Fruit fly (Drosophila melanogaster) whole organism, embryonic: ENCODE measurements around the gene CG15818.

Experiments
- CG12104 ChIP-seq: fragments of 200-800 bp; sonication (Bioruptor generic); optimal IDR thresholded peaks from 3 replicates; lab custom pipeline; 2016; ENCODE audit warnings: missing biosample characterization, missing genetic modification characterization
- CG12391 ChIP-seq: fragments of 200-800 bp; sonication (Bioruptor generic); optimal IDR thresholded peaks from 3 replicates; lab custom pipeline; 2018; ENCODE audit warnings: missing biosample characterization, mild to moderate bottlenecking, missing genetic modification characterization, moderate library complexity
- CG14710 ChIP-seq: fragments of 200-800 bp; sonication (Bioruptor generic); optimal IDR thresholded peaks from 3 replicates; lab custom pipeline; 2019; ENCODE audit warnings: missing biosample characterization, mild to moderate bottlenecking, missing genetic modification characterization, moderate library complexity
- CG15011 ChIP-seq: fragments of 200-800 bp; sonication (Bioruptor generic); optimal IDR thresholded peaks from 3 replicates; lab custom pipeline; 2018; ENCODE audit warnings: missing biosample characterization, mild to moderate bottlenecking, missing genetic modification characterization
- CG16779 ChIP-seq: fragments of 200-800 bp; sonication (Bioruptor generic); IDR thresholded peaks from 2 replicates; pipeline ENCODE4 v1.3.6; 2022; ENCODE audit warnings: missing biosample characterization, missing genetic modification characterization
- CG17385 ChIP-seq: fragments of 200-800 bp; sonication (Bioruptor generic); optimal IDR thresholded peaks from 3 replicates; lab custom pipeline; 2018; ENCODE audit warnings: missing biosample characterization, mild to moderate bottlenecking, missing genetic modification characterization
- CG1792 ChIP-seq: fragments of 200-800 bp; sonication (Bioruptor generic); optimal IDR thresholded peaks from 2 replicates; lab custom pipeline; 2016; ENCODE audit warnings: missing biosample characterization, missing genetic modification characterization
- CG2129 ChIP-seq: fragments of 200-800 bp; sonication (Bioruptor generic); IDR thresholded peaks from 2 replicates; pipeline ENCODE4 v1.3.6; 2022; ENCODE audit warnings: missing biosample characterization, missing genetic modification characterization; ENCODE audit not compliant: partially characterized antibody
- CG30431 ChIP-seq: fragments of 200-800 bp; sonication (Bioruptor generic); optimal IDR thresholded peaks from 2 replicates; lab custom pipeline; 2017; ENCODE audit warnings: missing biosample characterization, missing genetic modification characterization
- CG31224 ChIP-seq: fragments of 200-800 bp; sonication (Bioruptor generic); IDR thresholded peaks from 2 replicates; pipeline ENCODE4 v1.3.6; 2022; ENCODE audit warnings: missing biosample characterization, missing genetic modification characterization
- CG32767 ChIP-seq: fragments of 200-800 bp; sonication (Bioruptor generic); IDR thresholded peaks from 2 replicates; pipeline ENCODE4 v1.3.6; 2022; ENCODE audit warnings: missing biosample characterization, missing genetic modification characterization
- CG33213 ChIP-seq: fragments of 200-800 bp; sonication (Bioruptor generic); optimal IDR thresholded peaks from 3 replicates; lab custom pipeline; 2016; ENCODE audit warnings: missing biosample characterization, missing genetic modification characterization
- CG34376 ChIP-seq: fragments of 200-800 bp; sonication (Bioruptor generic); optimal IDR thresholded peaks from 2 replicates; lab custom pipeline; 2018; ENCODE audit warnings: missing biosample characterization, mild to moderate bottlenecking, missing genetic modification characterization
- CG3838 ChIP-seq: fragments of 200-800 bp; sonication (Bioruptor generic); optimal IDR thresholded peaks from 3 replicates; lab custom pipeline; 2016; ENCODE audit warnings: missing biosample characterization, missing genetic modification characterization
- CG6254 ChIP-seq: fragments of 200-800 bp; sonication (Bioruptor generic); optimal IDR thresholded peaks from 3 replicates; lab custom pipeline; 2017; ENCODE audit warnings: mild to moderate bottlenecking, missing biosample characterization, missing genetic modification reagents, missing genetic modification characterization
- CG8944 ChIP-seq: fragments of 200-800 bp; sonication (Bioruptor generic); optimal IDR thresholded peaks from 3 replicates; lab custom pipeline; 2016; ENCODE audit warnings: missing biosample characterization, missing genetic modification characterization
- CG9797 ChIP-seq: fragments of 200-800 bp; sonication (Bioruptor generic); optimal IDR thresholded peaks from 3 replicates; lab custom pipeline; 2018; ENCODE audit warnings: missing biosample characterization, mild to moderate bottlenecking, missing genetic modification characterization
- CG9817 ChIP-seq: fragments of 200-800 bp; sonication (Bioruptor generic); optimal IDR thresholded peaks from 2 replicates; lab custom pipeline; 2018; ENCODE audit warnings: missing biosample characterization, mild to moderate bottlenecking, missing genetic modification characterization, moderate library complexity
- Deaf1 ChIP-seq: fragments of 200-800 bp; optimal IDR thresholded peaks from 3 replicates; lab custom pipeline; 2019; ENCODE audit warnings: missing biosample characterization, mild to moderate bottlenecking, missing genetic modification characterization, moderate library complexity
- Dip3 ChIP-seq: fragments of 200-800 bp; sonication (Bioruptor generic); optimal IDR thresholded peaks from 3 replicates; lab custom pipeline; 2016; ENCODE audit warnings: missing biosample characterization, missing genetic modification characterization
- Drgx ChIP-seq: fragments of 200-800 bp; sonication (Bioruptor generic); IDR thresholded peaks from 2 replicates; pipeline ENCODE4 v1.3.6; 2022; ENCODE audit warnings: missing biosample characterization, missing genetic modification characterization
- HmgZ ChIP-seq: fragments of 200-800 bp; sonication (Bioruptor generic); optimal IDR thresholded peaks from 2 replicates; lab custom pipeline; 2018; ENCODE audit warnings: missing biosample characterization, mild to moderate bottlenecking, missing genetic modification characterization
- Lpt ChIP-seq: fragments of >200 bp; optimal IDR thresholded peaks from 2 replicates; lab custom pipeline; 2018; ENCODE audit warnings: missing biosample characterization, missing genetic modification characterization
- Med ChIP-seq: fragments of 200-800 bp; sonication (Bioruptor generic); peaks from one replicate; lab custom pipeline; 2016; ENCODE audit warnings: missing biosample characterization, missing genetic modification characterization, mild to moderate bottlenecking, inconsistent platforms, moderate library complexity
- Mes4 ChIP-seq: fragments of 200-800 bp; sonication (Bioruptor generic); optimal IDR thresholded peaks from 2 replicates; lab custom pipeline; 2016; ENCODE audit warnings: missing biosample characterization, missing genetic modification characterization
- Nf-YC ChIP-seq: fragments of 200-800 bp; optimal IDR thresholded peaks from 3 replicates; lab custom pipeline; 2019; ENCODE audit warnings: missing biosample characterization, mild to moderate bottlenecking, missing genetic modification characterization, moderate library complexity
- PHDP ChIP-seq: fragments of 200-800 bp; sonication (Bioruptor generic); optimal IDR thresholded peaks from 3 replicates; lab custom pipeline; 2018; ENCODE audit warnings: missing biosample characterization, mild to moderate bottlenecking, missing genetic modification characterization, moderate library complexity
- ara ChIP-seq: fragments of 200-800 bp; sonication (Bioruptor generic); IDR thresholded peaks from 2 replicates; pipeline ENCODE4 v1.3.6; 2022; ENCODE audit warnings: missing biosample characterization, missing genetic modification characterization
- chinmo ChIP-seq: fragments of 200-800 bp; sonication (Bioruptor generic); IDR thresholded peaks from 4 replicates; pipeline ENCODE4 v1.3.6; 2022; ENCODE audit warnings: missing biosample characterization, missing genetic modification characterization; ENCODE audit not compliant: partially characterized antibody
- croc ChIP-seq: fragments of 200-800 bp; sonication (Bioruptor generic); conservative IDR thresholded peaks from 3 replicates; pipeline ENCODE4 v1.3.6; 2022; ENCODE audit warnings: missing biosample characterization, missing genetic modification characterization
- dimm ChIP-seq: fragments of 200-800 bp; sonication (Bioruptor generic); IDR thresholded peaks from 2 replicates; pipeline ENCODE4 v1.3.6; 2022; ENCODE audit warnings: missing biosample characterization, missing genetic modification characterization
- ftz-f1 ChIP-seq: fragments of 200-800 bp; sonication (Bioruptor generic); optimal IDR thresholded peaks from 2 replicates; lab custom pipeline; 2016; ENCODE audit warnings: missing biosample characterization, missing genetic modification characterization
- gcm ChIP-seq: fragments of 200-800 bp; sonication (Bioruptor generic); optimal IDR thresholded peaks from 2 replicates; lab custom pipeline; 2019; ENCODE audit warnings: missing biosample characterization, mild to moderate bottlenecking, missing genetic modification characterization, moderate library complexity
- gfzf ChIP-seq: fragments of 200-800 bp; sonication (Bioruptor generic); optimal IDR thresholded peaks from 2 replicates; lab custom pipeline; 2016; ENCODE audit warnings: missing biosample characterization, mild to moderate bottlenecking, missing genetic modification characterization, moderate library complexity
- gsb-n ChIP-seq: fragments of 200-800 bp; sonication (Bioruptor generic); optimal IDR thresholded peaks from 3 replicates; lab custom pipeline; 2018; ENCODE audit warnings: missing biosample characterization, mild to moderate bottlenecking, missing genetic modification characterization
- insv ChIP-seq, 2 experiments: fragments of 200-800 bp; sonication (Bioruptor generic); optimal IDR thresholded peaks; 3 replicates each; lab custom pipeline; 2016 to 2018; ENCODE audit warnings: missing biosample characterization in 2 of 2, missing genetic modification characterization in 2 of 2
- lov ChIP-seq, 2 experiments: fragments of 200-800 bp in 1 of 2; fragments of >200 bp in 1 of 2; sonication (Bioruptor generic) in 1 of 2; IDR thresholded peaks in 1 of 2; optimal IDR thresholded peaks in 1 of 2; 2 replicates in 1 of 2; 3 replicates in 1 of 2; pipeline versions ENCODE4 v1.3.6 to Lab custom; 2017 to 2022; ENCODE audit warnings: missing biosample characterization in 1 of 2, missing genetic modification characterization in 1 of 2
- luna ChIP-seq: fragments of 200-800 bp; sonication (Bioruptor generic); optimal IDR thresholded peaks from 2 replicates; lab custom pipeline; 2016; ENCODE audit warnings: missing biosample characterization, missing genetic modification characterization
- p53 ChIP-seq: fragments of 200-800 bp; sonication (Bioruptor generic); optimal IDR thresholded peaks from 2 replicates; lab custom pipeline; 2016; ENCODE audit warnings: missing biosample characterization, missing genetic modification characterization
- pfk ChIP-seq: fragments of 200-800 bp; sonication (Bioruptor generic); optimal IDR thresholded peaks from 2 replicates; lab custom pipeline; 2018; ENCODE audit warnings: missing biosample characterization, mild to moderate bottlenecking, missing genetic modification characterization, moderate library complexity
- pita ChIP-seq: fragments of 200-800 bp; sonication (Bioruptor generic); optimal IDR thresholded peaks from 2 replicates; lab custom pipeline; 2017; ENCODE audit warnings: missing biosample characterization, mild to moderate bottlenecking, missing genetic modification characterization
- ranshi ChIP-seq: fragments of 200-800 bp; sonication (Bioruptor generic); IDR thresholded peaks from 2 replicates; pipeline ENCODE4 v1.3.6; 2022; ENCODE audit warnings: missing biosample characterization, missing genetic modification characterization
- repo ChIP-seq: fragments of 200-800 bp; sonication (Bioruptor generic); optimal IDR thresholded peaks from 2 replicates; lab custom pipeline; 2016; ENCODE audit warnings: missing biosample characterization, missing genetic modification characterization
- row ChIP-seq: fragments of 200-800 bp; sonication (Bioruptor generic); IDR thresholded peaks from 3 replicates; pipeline ENCODE4 v1.3.6; 2022; ENCODE audit warnings: missing biosample characterization, missing genetic modification characterization
- sim ChIP-seq: fragments of 200-800 bp; sonication (Bioruptor generic); IDR thresholded peaks from 2 replicates; pipeline ENCODE4 v1.3.6; 2022; ENCODE audit warnings: missing biosample characterization, missing genetic modification characterization
- sug ChIP-seq: fragments of 200-800 bp; optimal IDR thresholded peaks from 2 replicates; lab custom pipeline; 2019; ENCODE audit warnings: missing biosample characterization, mild to moderate bottlenecking, missing genetic modification characterization, moderate library complexity
- vvl ChIP-seq: fragments of 200-800 bp; sonication (Bioruptor generic); IDR thresholded peaks from 2 replicates; pipeline ENCODE4 v1.3.6; 2022; ENCODE audit warnings: missing biosample characterization, missing genetic modification characterization
- z ChIP-seq: fragments of 200-800 bp; sonication (Bioruptor generic); IDR thresholded peaks from 3 replicates; pipeline ENCODE4 v1.3.6; 2022; ENCODE audit warnings: missing biosample characterization, missing genetic modification characterization

Gene CG15818

dm6 chr2L:7436492-7437324 lies 26.0 kb downstream of the CG15818 start (continued):
- TF ChIP-seq gcm (GFP tag; lab: Kevin White, UChicago) (peak; percentile 39), Dip3 (GFP tag; lab: Kevin White, UChicago) (peak; percentile 39), CG16779 (peak; percentile 43; the same call in 1 of the 2 replicates), luna (GFP tag; lab: Kevin White, UChicago) (peak; percentile 34), CG31224 (peak; percentile 48; the same call in 1 of the 2 replicates), CG14710 (tag; lab: Kevin White, UChicago) (peak; percentile 19), HmgZ (tag; lab: Kevin White, UChicago) (peak; percentile 88), CG33213 (GFP tag; lab: Kevin White, UChicago) (peak; percentile 79), ranshi (GFP tag; lab: Robert Waterston, UW) (peak; percentile 75), CG9797 (no peak), CG32767 (GFP tag; lab: Robert Waterston, UW) (peak; percentile 37; the same call in 1 of the 2 replicates), chinmo (GFP tag; lab: Robert Waterston, UW) (no peak), CG15011 (GFP tag; lab: Kevin White, UChicago) (peak; percentile 51), ftz-f1 (GFP tag; lab: Kevin White, UChicago) (peak; percentile 80), pita (peak; percentile 26), CG34376 (GFP tag; lab: Kevin White, UChicago) (peak; percentile 93), CG1792 (GFP tag; lab: Kevin White, UChicago) (peak; percentile 80), z (GFP tag; lab: Robert Waterston, UW) (no peak), pfk (GFP tag; lab: Kevin White, UChicago) (peak; percentile 47), vvl (peak; percentile 36), Lpt (GFP tag; lab: Kevin White, UChicago) (no peak), gfzf (GFP tag; lab: Kevin White, UChicago) (peak; percentile 4), sim (GFP tag; lab: Robert Waterston, UW) (no peak), Med (GFP tag; lab: Kevin White, UChicago) (peak; percentile 97), CG2129 (no peak), CG12391 (peak; percentile 41), lov (optimal IDR thresholded peaks at IDR 0.05; lab: Kevin White, UChicago) (no peak), lov (GFP tag; IDR thresholded peaks at IDR 0.05; lab: Robert Waterston, UW) (peak; percentile 61; the same call in 1 of the 3 replicates), row (no peak; the same call in 2 of the 3 replicates), Deaf1 (tag; lab: Kevin White, UChicago) (no peak), PHDP (tag; lab: Kevin White, UChicago) (peak; percentile 51), sug (tag; lab: Kevin White, UChicago) (peak; percentile 99), CG3838 (GFP tag; lab: Kevin White, UChicago) (peak; percentile 74), Drgx (no peak; the same call in 1 of the 2 replicates), CG12104 (GFP tag; lab: Kevin White, UChicago) (peak; percentile 66), CG6254 (GFP tag; lab: Kevin White, UChicago) (no peak), p53 (GFP tag; lab: Kevin White, UChicago) (peak; percentile 68), croc (GFP tag; lab: Robert Waterston, UW) (no peak), ara (GFP tag; lab: Robert Waterston, UW) (peak; percentile 50; the same call in 1 of the 2 replicates), Nf-YC (tag; lab: Kevin White, UChicago) (peak; percentile 47), gsb-n (peak; percentile 4), repo (peak; percentile 64), insv (GFP tag; optimal IDR thresholded peaks at IDR 0.05; lab: Kevin White, UChicago) (peak in 1 of 2 experiments; percentile 49), CG8944 (GFP tag; lab: Kevin White, UChicago) (peak; percentile 78), CG17385 (GFP tag; lab: Kevin White, UChicago) (peak; percentile 58), Mes4 (peak; percentile 52), CG30431 (GFP tag; lab: Kevin White, UChicago) (peak; percentile 36), CG9817 (tag; lab: Kevin White, UChicago) (peak; percentile 71), dimm (peak; percentile 52; the same call in 1 of the 2 replicates)
